Fruit fly (Drosophila melanogaster) S2 (cell line): Measurements from ENCODE around the gene CG7298.

Source experiments
- CG8478 ChIP-seq: fragments of >200 bp; optimal IDR thresholded peaks from 2 replicates; lab custom pipeline; 2018
- CTCF ChIP-seq, 2 experiments: fragments of >200 bp; optimal IDR thresholded peaks; 2 replicates each; lab custom pipeline; 2018

CG7298 gene

dm6 chr3L:20203587-20203986 lies at the start of gene CG7298:
TSS of gene CG7298 (minus strand) at chr3L:20203687.
- TF ChIP-seq CG8478 (lab: Kevin White, UChicago), result no peak
- no peak for TF ChIP-seq CTCF (optimal IDR thresholded peaks at IDR 0.05; lab: Kevin White, UChicago)

dm6 chr3L:20247513-20248173 lies 44.2 kb upstream of the CG7298 start, which contains the start of gene rdgC:
TSS of gene rdgC (plus strand) at chr3L:20248080.
- no peak for TF ChIP-seq CTCF (optimal IDR thresholded peaks at IDR 0.05; lab: Kevin White, UChicago)
- TF ChIP-seq CG8478 (lab: Kevin White, UChicago), result no peak

- TF ChIP-seq CG8478 (lab: Kevin White, UChicago), result no peak
- no peak for TF ChIP-seq CTCF (optimal IDR thresholded peaks at IDR 0.05; lab: Kevin White, UChicago)
Observed at dm6 chr3L:20241987-20242982, 38.8 kb upstream of the CG7298 start.

dm6 chr3L:20241163-20241970 lies 37.9 kb upstream of the CG7298 start, which contains the start of the genes CG6951 and CG17233:
TSS of gene CG6951 (plus strand) at chr3L:20241267.
TSS of gene CG17233 (minus strand) at chr3L:20241903.
- TF ChIP-seq CG8478 (lab: Kevin White, UChicago), result no peak
- TF ChIP-seq CTCF (optimal IDR thresholded peaks at IDR 0.05; lab: Kevin White, UChicago), result no peak

- TF ChIP-seq CG8478 (lab: Kevin White, UChicago) (no peak), CTCF (optimal IDR thresholded peaks at IDR 0.05; lab: Kevin White, UChicago) (no peak)
Observed at dm6 chr3L:20240753-20241152, 37.3 kb upstream of the CG7298 start, which contains the start of gene Clc. TSS of gene Clc (plus strand) at chr3L:20241053.

DNA sequence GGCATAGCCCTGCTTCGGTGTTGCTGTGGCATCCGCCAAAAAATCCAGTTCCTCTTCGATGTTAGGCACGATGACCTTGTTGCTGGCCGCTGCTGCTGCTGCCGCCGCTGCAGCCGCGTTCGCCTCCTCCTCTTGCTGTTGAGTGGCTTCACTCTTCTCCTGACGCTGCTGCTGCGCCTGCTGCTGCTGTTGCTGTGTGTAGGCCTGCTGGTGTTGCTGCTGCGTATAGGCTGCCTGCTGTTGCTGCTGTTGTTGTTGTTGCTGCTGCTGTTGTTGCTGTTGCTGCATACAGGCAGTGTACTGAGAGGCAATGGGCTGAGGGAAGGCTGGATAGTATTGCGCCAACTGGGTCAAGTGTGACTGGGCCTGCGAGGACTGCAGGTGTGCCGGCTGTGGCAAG lies 33.7 kb upstream of the CG7298 start:
- TF ChIP-seq CG8478 (lab: Kevin White, UChicago) (no peak), CTCF (optimal IDR thresholded peaks at IDR 0.05; lab: Kevin White, UChicago) (no peak)

DNA sequence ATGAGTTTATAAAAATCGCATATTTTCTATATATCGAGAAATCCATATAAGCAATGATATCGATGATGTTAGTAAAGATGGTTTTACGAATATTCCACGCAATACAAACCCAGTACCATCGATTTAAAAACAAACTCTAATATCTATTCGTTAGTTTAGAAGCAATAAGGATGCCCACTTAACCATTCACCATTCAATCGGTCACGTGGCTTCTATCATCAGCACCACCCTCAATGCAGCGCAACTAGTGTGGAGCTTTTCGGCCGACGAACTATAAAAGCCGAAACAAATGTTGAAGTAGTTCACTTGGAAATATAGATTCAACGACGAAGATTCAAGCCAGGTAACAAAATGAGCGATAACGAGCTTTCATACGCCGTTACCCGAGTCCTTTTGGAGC lies 27.9 kb upstream of the CG7298 start, which contains the start of gene CG13813:
Gene CG13813, plus strand, starts transcription at position 301 of the 400 bp plus-strand sequence.
- TF ChIP-seq CTCF (optimal IDR thresholded peaks at IDR 0.05; lab: Kevin White, UChicago) (no peak), CG8478 (lab: Kevin White, UChicago) (no peak)

- no peak for TF ChIP-seq CTCF (optimal IDR thresholded peaks at IDR 0.05; lab: Kevin White, UChicago)
Observed at dm6 chr3L:20230178-20230775, 26.8 kb upstream of the CG7298 start.

dm6 chr3L:20226153-20226552 lies 22.7 kb upstream of the CG7298 start:
- TF ChIP-seq CG8478 (lab: Kevin White, UChicago) (no peak), CTCF (optimal IDR thresholded peaks at IDR 0.05; lab: Kevin White, UChicago) (no peak)

- no peak for TF ChIP-seq CTCF (optimal IDR thresholded peaks at IDR 0.05; lab: Kevin White, UChicago)
- TF ChIP-seq CG8478 (lab: Kevin White, UChicago), result no peak
Observed at dm6 chr3L:20223398-20223951, 20.0 kb upstream of the CG7298 start, which contains the start of gene CG17147. TSS of gene CG17147 (plus strand) at chr3L:20223932.

DNA sequence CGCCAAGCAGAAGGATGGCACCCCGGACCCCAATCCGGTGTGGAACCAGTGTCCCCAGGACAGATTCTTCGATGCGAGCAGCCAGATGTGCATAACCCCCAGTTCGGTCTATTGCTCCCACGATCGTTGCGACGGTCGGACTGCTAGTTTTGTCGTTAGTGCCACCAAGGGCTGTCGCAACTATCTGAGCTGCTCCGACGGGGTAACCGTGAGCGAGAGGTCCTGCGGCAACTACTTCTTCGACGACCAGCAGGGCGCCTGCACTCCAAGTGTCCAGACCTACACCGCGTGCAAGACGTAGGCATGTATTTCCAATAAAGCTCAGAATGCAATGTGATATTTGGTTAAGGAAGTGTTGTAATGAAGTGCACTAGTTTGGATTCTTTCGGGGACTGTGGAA lies 19.1 kb upstream of the CG7298 start:
- TF ChIP-seq CG8478 (lab: Kevin White, UChicago) (no peak), CTCF (optimal IDR thresholded peaks at IDR 0.05; lab: Kevin White, UChicago) (no peak)

DNA sequence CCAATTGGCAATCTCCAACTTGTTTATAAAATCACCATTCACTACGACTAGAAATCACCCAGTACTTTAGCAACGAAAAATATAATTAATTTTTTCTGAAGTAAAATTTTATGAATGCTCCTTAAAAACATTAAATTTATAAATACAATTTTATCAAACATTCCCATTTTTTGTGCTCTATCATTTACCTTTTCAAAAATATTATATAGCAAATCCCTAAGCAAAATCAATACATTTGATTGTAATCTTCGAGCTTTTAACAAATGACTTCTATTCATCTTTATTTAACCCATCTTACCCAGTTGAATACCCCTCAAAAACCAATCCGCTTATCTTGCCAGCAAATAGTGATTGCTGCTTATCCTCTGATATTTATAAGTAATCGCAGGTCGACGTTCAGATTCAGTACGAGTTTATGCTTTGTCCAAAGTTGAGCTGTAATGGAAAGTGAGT lies 18.0 kb upstream of the CG7298 start, which contains the start of gene CG17145:
Gene CG17145, plus strand, starts transcription at position 403 of the 453 bp plus-strand sequence.
- TF ChIP-seq CTCF (optimal IDR thresholded peaks at IDR 0.05; lab: Kevin White, UChicago), result no peak
- no peak for TF ChIP-seq CG8478 (lab: Kevin White, UChicago)

dm6 chr3L:20220918-20221317 lies 17.4 kb upstream of the CG7298 start:
- TF ChIP-seq CTCF (optimal IDR thresholded peaks at IDR 0.05; lab: Kevin White, UChicago) (no peak), CG8478 (lab: Kevin White, UChicago) (no peak)
